Worm (Caenorhabditis elegans) whole organism, L2 larva: ENCODE measurements around the gene ggtb-1.

Experiments
- aly-2 ChIP-seq: fragments of 150-350 bp; optimal IDR thresholded peaks from 2 replicates; lab custom pipeline; 2014; ENCODE audit warnings: missing biosample characterization, missing genetic modification characterization
- crh-2 ChIP-seq: sonication (generic microtip); optimal IDR thresholded peaks from 2 replicates; lab custom pipeline; 2017; ENCODE audit warnings: missing biosample characterization, missing genetic modification characterization
- elt-3 ChIP-seq: sonication (generic microtip); optimal IDR thresholded peaks from 2 replicates; lab custom pipeline; 2017; ENCODE audit warnings: missing biosample characterization, missing genetic modification characterization
- lin-11 ChIP-seq: fragments of 150-350 bp; sonication (generic microtip); optimal IDR thresholded peaks from 2 replicates; lab custom pipeline; 2014; ENCODE audit warnings: missing biosample characterization, missing genetic modification characterization, inconsistent platforms, mixed read lengths
- nhr-23 ChIP-seq: fragments of 150-350 bp; optimal IDR thresholded peaks from 2 replicates; lab custom pipeline; 2014; ENCODE audit warnings: missing biosample characterization, missing genetic modification reagents, missing genetic modification characterization
- peb-1 ChIP-seq: fragments of 150-350 bp; optimal IDR thresholded peaks from 2 replicates; lab custom pipeline; 2014; ENCODE audit warnings: missing biosample characterization, missing genetic modification characterization
- sma-3 ChIP-seq: sonication (generic microtip); optimal IDR thresholded peaks from 2 replicates; lab custom pipeline; 2016; ENCODE audit warnings: missing genetic modification reagents, missing genetic modification characterization, missing compliant biosample characterization
- snpc-4 ChIP-seq: fragments of 150-350 bp; optimal IDR thresholded peaks from 2 replicates; lab custom pipeline; 2014; ENCODE audit warnings: missing biosample characterization, missing genetic modification characterization
- zag-1 ChIP-seq: fragments of 150-350 bp; optimal IDR thresholded peaks from 2 replicates; lab custom pipeline; 2014; ENCODE audit warnings: missing biosample characterization, missing genetic modification characterization
- ztf-11 ChIP-seq: sonication (generic microtip); optimal IDR thresholded peaks from 2 replicates; lab custom pipeline; 2017; ENCODE audit warnings: missing biosample characterization, missing genetic modification characterization

ce11 chrIII:7107965-7108364 lies 25.6 kb upstream of the ggtb-1 start, which contains the start of gene odd-1:
- TF ChIP-seq snpc-4 (tag; lab: Kevin White, UChicago) (no peak), aly-2 (tag; lab: Kevin White, UChicago) (no peak), lin-11 (tag; lab: Kevin White, UChicago) (no peak), ztf-11 (tag; lab: Kevin White, UChicago) (no peak), peb-1 (no peak), nhr-23 (tag; lab: Kevin White, UChicago) (no peak), sma-3 (GFP tag; lab: Kevin White, UChicago) (no peak), elt-3 (no peak), crh-2 (no peak), zag-1 (tag; lab: Kevin White, UChicago) (no peak)
